1 fruit fly cellular context compared by ENCODE assay signal in genomic region chrX:19763440-19764002, dm6.
TF ChIP-seq lines count a peak whose summit lies in the region.

No protein-coding gene starts in this region.

TF ChIP-seq in whole organism, embryonic, 481 proteins besides CTCF, POLR2A, EP300 and RAD21 (continued from another document):
- peak; percentile 22 for TF ChIP-seq CG4424 (GFP tag; optimal IDR thresholded peaks at IDR 0.05; lab: Kevin White, UChicago)
- TF ChIP-seq CG14050 (GFP tag; IDR thresholded peaks at IDR 0.05; lab: Robert Waterston, UW): no peak
- TF ChIP-seq phol (tag; optimal IDR thresholded peaks at IDR 0.05; lab: Kevin White, UChicago): peak; percentile 32
- TF ChIP-seq Blimp-1 (GFP tag; optimal IDR thresholded peaks at IDR 0.05; lab: Kevin White, UChicago): peak; percentile 8
- no peak for TF ChIP-seq ase (GFP tag; IDR thresholded peaks at IDR 0.05; lab: Robert Waterston, UW)
- peak; percentile 32 for TF ChIP-seq dmrt99B (tag; optimal IDR thresholded peaks at IDR 0.05; lab: Kevin White, UChicago)
- TF ChIP-seq Hr51 (GFP tag; optimal IDR thresholded peaks at IDR 0.05; lab: Kevin White, UChicago): peak in 1 of 2 experiments; percentile 14
- TF ChIP-seq CG17829 (tag; optimal IDR thresholded peaks at IDR 0.05; lab: Kevin White, UChicago): peak; percentile 7
- TF ChIP-seq CG30431 (GFP tag; optimal IDR thresholded peaks at IDR 0.05; lab: Kevin White, UChicago): no peak
- 0 out of 3 replicates have a peak, but pooled peaks have one; percentile 24 for TF ChIP-seq row (GFP tag; IDR thresholded peaks at IDR 0.05; lab: Robert Waterston, UW)
- peak; percentile 32 for TF ChIP-seq lilli (GFP tag; optimal IDR thresholded peaks at IDR 0.05; lab: Kevin White, UChicago)
- peak; percentile 35 for TF ChIP-seq CG8944 (GFP tag; optimal IDR thresholded peaks at IDR 0.05; lab: Kevin White, UChicago)
- TF ChIP-seq slbo (GFP tag; IDR thresholded peaks at IDR 0.05; lab: Robert Waterston, UW): peak; percentile 45; the same call in 1 of the 2 replicates
- peak; percentile 5 for TF ChIP-seq zen (tag; optimal IDR thresholded peaks at IDR 0.05; lab: Kevin White, UChicago)
- TF ChIP-seq kay (GFP tag; optimal IDR thresholded peaks at IDR 0.05; lab: Kevin White, UChicago): no peak
- peak; percentile 14 for TF ChIP-seq D19A (tag; optimal IDR thresholded peaks at IDR 0.05; lab: Kevin White, UChicago)
- TF ChIP-seq unpg (GFP tag; optimal IDR thresholded peaks at IDR 0.05; lab: Kevin White, UChicago): peak; percentile 7
- peak; percentile 20 for TF ChIP-seq CG12391 (tag; optimal IDR thresholded peaks at IDR 0.05; lab: Kevin White, UChicago)
- peak; percentile 44 for TF ChIP-seq Ptx1 (GFP tag; IDR thresholded peaks at IDR 0.05; lab: Robert Waterston, UW)
- no peak for TF ChIP-seq sima (GFP tag; optimal IDR thresholded peaks at IDR 0.05; lab: Kevin White, UChicago)
- TF ChIP-seq sisA (GFP tag; IDR thresholded peaks at IDR 0.05; lab: Robert Waterston, UW): peak; percentile 22; the same call in 1 of the 2 replicates
- peak; percentile 36 for TF ChIP-seq CG2120 (GFP tag; optimal IDR thresholded peaks at IDR 0.05; lab: Kevin White, UChicago)
- TF ChIP-seq Xrp1 (GFP tag; IDR thresholded peaks at IDR 0.05; lab: Robert Waterston, UW): peak; percentile 40; the same call in 1 of the 2 replicates
- no peak for TF ChIP-seq ssp (GFP tag; IDR thresholded peaks at IDR 0.05; lab: Robert Waterston, UW)
- TF ChIP-seq ranshi (GFP tag; IDR thresholded peaks at IDR 0.05; lab: Robert Waterston, UW): no peak
- TF ChIP-seq Med (GFP tag; lab: Kevin White, UChicago): peak; percentile 84
- TF ChIP-seq CG14441 (GFP tag; IDR thresholded peaks at IDR 0.05; lab: Robert Waterston, UW): no peak
- TF ChIP-seq Hmr (GFP tag; optimal IDR thresholded peaks at IDR 0.05; lab: Kevin White, UChicago): peak; percentile 10
- peak; percentile 41 for TF ChIP-seq CG10209 (GFP tag; optimal IDR thresholded peaks at IDR 0.05; lab: Kevin White, UChicago)
- peak in 1 of 2 experiments; percentile 7 for TF ChIP-seq chif (GFP tag; optimal IDR thresholded peaks at IDR 0.05; lab: Kevin White, UChicago)
- peak; percentile 40 for TF ChIP-seq CG18599 (GFP tag; optimal IDR thresholded peaks at IDR 0.05; lab: Kevin White, UChicago)
- TF ChIP-seq run (tag; optimal IDR thresholded peaks at IDR 0.05; lab: Kevin White, UChicago): no peak
- TF ChIP-seq grau (tag; optimal IDR thresholded peaks at IDR 0.05; lab: Kevin White, UChicago): peak; percentile 20
- TF ChIP-seq Dll (GFP tag; IDR thresholded peaks at IDR 0.05; lab: Robert Waterston, UW; ENCODE audit: partially characterized antibody): no peak
- TF ChIP-seq sug (tag; optimal IDR thresholded peaks at IDR 0.05; lab: Kevin White, UChicago): no peak
- no peak for TF ChIP-seq CG3065 (GFP tag; optimal IDR thresholded peaks at IDR 0.05; lab: Kevin White, UChicago)
- peak; percentile 65 for TF ChIP-seq twi (tag; optimal IDR thresholded peaks at IDR 0.05; lab: Kevin White, UChicago)
- 0 out of 3 replicates have a peak, but pooled peaks have one; percentile 11 for TF ChIP-seq otp (GFP tag; IDR thresholded peaks at IDR 0.05; lab: Robert Waterston, UW)
- no peak for TF ChIP-seq Tbp (GFP tag; optimal IDR thresholded peaks at IDR 0.05; lab: Kevin White, UChicago)
- TF ChIP-seq prd (optimal IDR thresholded peaks at IDR 0.05; lab: Kevin White, UChicago): no peak
- TF ChIP-seq prd (GFP tag; IDR thresholded peaks at IDR 0.05; lab: Robert Waterston, UW): peak; percentile 39; the same call in 2 of the 3 replicates
- no peak for TF ChIP-seq CG1792 (GFP tag; optimal IDR thresholded peaks at IDR 0.05; lab: Kevin White, UChicago)
- TF ChIP-seq CG15601 (tag; optimal IDR thresholded peaks at IDR 0.05; lab: Kevin White, UChicago): no peak
- 0 out of 2 replicates have a peak, but pooled peaks have one; percentile 27 for TF ChIP-seq CG31441 (GFP tag; IDR thresholded peaks at IDR 0.05; lab: Robert Waterston, UW)
- TF ChIP-seq Atf-2 (GFP tag; optimal IDR thresholded peaks at IDR 0.05; lab: Kevin White, UChicago): no peak
- peak; percentile 25 for TF ChIP-seq lab (GFP tag; optimal IDR thresholded peaks at IDR 0.05; lab: Kevin White, UChicago)
- TF ChIP-seq CG13123 (GFP tag; optimal IDR thresholded peaks at IDR 0.05; lab: Kevin White, UChicago): no peak
- peak; percentile 42 for TF ChIP-seq gem (tag; optimal IDR thresholded peaks at IDR 0.05; lab: Kevin White, UChicago)
- TF ChIP-seq CG7556 (GFP tag; optimal IDR thresholded peaks at IDR 0.05; lab: Kevin White, UChicago): peak; percentile 52
- peak; percentile 21 for TF ChIP-seq CG10147 (GFP tag; optimal IDR thresholded peaks at IDR 0.05; lab: Kevin White, UChicago)
- TF ChIP-seq sr (GFP tag; IDR thresholded peaks at IDR 0.05; lab: Robert Waterston, UW): peak; percentile 63; the same call in 2 of the 3 replicates
- TF ChIP-seq Sin3A (optimal IDR thresholded peaks at IDR 0.05; lab: Kevin White, UChicago): no peak
- TF ChIP-seq CG32532 (GFP tag; IDR thresholded peaks at IDR 0.05; lab: Robert Waterston, UW): 0 out of 2 replicates have a peak, but pooled peaks have one; percentile 18
- no peak for TF ChIP-seq CG11398 (GFP tag; optimal IDR thresholded peaks at IDR 0.05; lab: Kevin White, UChicago)
- no peak for TF ChIP-seq Trl (optimal IDR thresholded peaks at IDR 0.05; lab: Kevin White, UChicago)
- peak; percentile 15 for TF ChIP-seq Trl (GFP tag; optimal IDR thresholded peaks at IDR 0.05; lab: Kevin White, UChicago)
- peak; percentile 18; the same call in 1 of the 2 replicates for TF ChIP-seq CG17328 (GFP tag; IDR thresholded peaks at IDR 0.05; lab: Robert Waterston, UW)
- TF ChIP-seq CG30020 (tag; optimal IDR thresholded peaks at IDR 0.05; lab: Kevin White, UChicago): no peak
- TF ChIP-seq Oli (tag; optimal IDR thresholded peaks at IDR 0.05; lab: Kevin White, UChicago): no peak
- no peak for TF ChIP-seq grn (GFP tag; optimal IDR thresholded peaks at IDR 0.05; lab: Kevin White, UChicago)
- TF ChIP-seq ATbp (GFP tag; optimal IDR thresholded peaks at IDR 0.05; lab: Kevin White, UChicago): peak; percentile 7
- TF ChIP-seq CG7839 (tag; optimal IDR thresholded peaks at IDR 0.05; lab: Kevin White, UChicago): peak; percentile 31
- TF ChIP-seq CG9727 (GFP tag; optimal IDR thresholded peaks at IDR 0.05; lab: Kevin White, UChicago): peak; percentile 53
- TF ChIP-seq Gug (GFP tag; IDR thresholded peaks at IDR 0.05; lab: Robert Waterston, UW): 0 out of 4 replicates have a peak, but pooled peaks have one; percentile 3
- peak in 1 of 2 experiments; percentile 9 for TF ChIP-seq dpn (GFP tag; optimal IDR thresholded peaks at IDR 0.05; lab: Kevin White, UChicago)
- no peak for TF ChIP-seq CG13296 (GFP tag; optimal IDR thresholded peaks at IDR 0.05; lab: Kevin White, UChicago)
- TF ChIP-seq CG2712 (tag; optimal IDR thresholded peaks at IDR 0.05; lab: Kevin White, UChicago): peak; percentile 6
- TF ChIP-seq Scr (GFP tag; IDR thresholded peaks at IDR 0.05; lab: Robert Waterston, UW; ENCODE audit: partially characterized antibody): no peak
- no peak for TF ChIP-seq hb (GFP tag; IDR thresholded peaks at IDR 0.05; lab: Robert Waterston, UW; ENCODE audit: partially characterized antibody)
- TF ChIP-seq CG2678 (tag; optimal IDR thresholded peaks at IDR 0.05; lab: Kevin White, UChicago): peak; percentile 31
